Fruit fly (Drosophila melanogaster) whole organism, embryonic: ENCODE measurements around the gene Tnpo.

ENCODE experiments used
- Aef1 ChIP-seq: fragments of 200-800 bp; sonication (Bioruptor generic); IDR thresholded peaks from 3 replicates; pipeline ENCODE4 v1.3.6; 2022; ENCODE audit warnings: missing biosample characterization, missing genetic modification characterization
- Bdp1 ChIP-seq: fragments of 200-800 bp; sonication (Bioruptor generic); optimal IDR thresholded peaks from 3 replicates; lab custom pipeline; 2016; ENCODE audit warnings: missing biosample characterization, missing genetic modification characterization
- Bteb2 ChIP-seq: fragments of 200-800 bp; sonication (Bioruptor generic); optimal IDR thresholded peaks from 2 replicates; lab custom pipeline; 2016; ENCODE audit warnings: missing biosample characterization, missing genetic modification characterization
- C15 ChIP-seq: fragments of 200-800 bp; sonication (Bioruptor generic); IDR thresholded peaks from 3 replicates; pipeline ENCODE4 v1.3.6; 2022; ENCODE audit warnings: missing biosample characterization, missing genetic modification characterization
- CG10462 ChIP-seq: fragments of 200-800 bp; sonication (Bioruptor generic); optimal IDR thresholded peaks from 2 replicates; lab custom pipeline; 2016; ENCODE audit warnings: missing biosample characterization, missing genetic modification characterization
- CG10654 ChIP-seq: fragments of 200-800 bp; sonication (Bioruptor generic); optimal IDR thresholded peaks from 2 replicates; lab custom pipeline; 2016; ENCODE audit warnings: missing biosample characterization, missing genetic modification characterization
- CG11456 ChIP-seq: fragments of 200-800 bp; sonication (Bioruptor generic); IDR thresholded peaks from 3 replicates; pipeline ENCODE4 v1.3.6; 2022; ENCODE audit warnings: missing biosample characterization, missing genetic modification characterization
- CG12104 ChIP-seq: fragments of 200-800 bp; sonication (Bioruptor generic); optimal IDR thresholded peaks from 3 replicates; lab custom pipeline; 2016; ENCODE audit warnings: missing biosample characterization, missing genetic modification characterization
- CG12391 ChIP-seq: fragments of 200-800 bp; sonication (Bioruptor generic); optimal IDR thresholded peaks from 3 replicates; lab custom pipeline; 2018; ENCODE audit warnings: missing biosample characterization, mild to moderate bottlenecking, missing genetic modification characterization, moderate library complexity
- CG15514 ChIP-seq: fragments of 200-800 bp; sonication (Bioruptor generic); optimal IDR thresholded peaks from 3 replicates; lab custom pipeline; 2017; ENCODE audit warnings: missing biosample characterization, missing genetic modification characterization, mild to moderate bottlenecking, moderate library complexity, missing genetic modification reagents
- CG15696 ChIP-seq: fragments of 200-800 bp; sonication (Bioruptor generic); optimal IDR thresholded peaks from 2 replicates; lab custom pipeline; 2019; ENCODE audit warnings: missing biosample characterization, mild to moderate bottlenecking, missing genetic modification characterization, moderate library complexity
- CG16813 ChIP-seq: fragments of 200-800 bp; sonication (Bioruptor generic); IDR thresholded peaks from 3 replicates; pipeline ENCODE4 v1.3.6; 2022; ENCODE audit warnings: missing biosample characterization, missing genetic modification characterization; ENCODE audit not compliant: partially characterized antibody
- CG17186 ChIP-seq: fragments of 200-800 bp; sonication (Bioruptor generic); optimal IDR thresholded peaks from 3 replicates; lab custom pipeline; 2017; ENCODE audit warnings: missing biosample characterization, missing genetic modification reagents, missing genetic modification characterization
- CG17359 ChIP-seq: fragments of 200-800 bp; sonication (Bioruptor generic); optimal IDR thresholded peaks from 3 replicates; lab custom pipeline; 2018; ENCODE audit warnings: missing biosample characterization, mild to moderate bottlenecking, missing genetic modification characterization, moderate library complexity
- CG17385 ChIP-seq: fragments of 200-800 bp; sonication (Bioruptor generic); optimal IDR thresholded peaks from 3 replicates; lab custom pipeline; 2018; ENCODE audit warnings: missing biosample characterization, mild to moderate bottlenecking, missing genetic modification characterization
- CG17829 ChIP-seq: fragments of 200-800 bp; optimal IDR thresholded peaks from 2 replicates; lab custom pipeline; 2019; ENCODE audit warnings: missing biosample characterization, mild to moderate bottlenecking, missing genetic modification characterization, moderate library complexity
- CG34376 ChIP-seq: fragments of 200-800 bp; sonication (Bioruptor generic); optimal IDR thresholded peaks from 2 replicates; lab custom pipeline; 2018; ENCODE audit warnings: missing biosample characterization, mild to moderate bottlenecking, missing genetic modification characterization
- CG3995 ChIP-seq: fragments of 200-800 bp; sonication (Bioruptor generic); optimal IDR thresholded peaks from 3 replicates; lab custom pipeline; 2016; ENCODE audit warnings: missing biosample characterization, missing genetic modification characterization
- CG43689 ChIP-seq: fragments of 200-800 bp; sonication (Bioruptor generic); IDR thresholded peaks from 2 replicates; pipeline ENCODE4 v1.3.6; 2022; ENCODE audit warnings: missing biosample characterization, missing genetic modification characterization
- CG4424 ChIP-seq: fragments of 200-800 bp; sonication (Bioruptor generic); optimal IDR thresholded peaks from 3 replicates; lab custom pipeline; 2016; ENCODE audit warnings: missing biosample characterization, missing genetic modification characterization
- CG4617 ChIP-seq: fragments of 200-800 bp; sonication (Bioruptor generic); optimal IDR thresholded peaks from 3 replicates; lab custom pipeline; 2016; ENCODE audit warnings: missing biosample characterization, missing genetic modification characterization, borderline replicate concordance
- CG6254 ChIP-seq: fragments of 200-800 bp; sonication (Bioruptor generic); optimal IDR thresholded peaks from 3 replicates; lab custom pipeline; 2017; ENCODE audit warnings: mild to moderate bottlenecking, missing biosample characterization, missing genetic modification reagents, missing genetic modification characterization
- CG6791 ChIP-seq: fragments of 200-800 bp; sonication (Bioruptor generic); IDR thresholded peaks from 3 replicates; pipeline ENCODE4 v1.3.6; 2022; ENCODE audit warnings: missing biosample characterization, missing genetic modification characterization; ENCODE audit not compliant: partially characterized antibody
- CG7987 ChIP-seq: fragments of 200-800 bp; sonication (Bioruptor generic); optimal IDR thresholded peaks from 2 replicates; lab custom pipeline; 2018; ENCODE audit warnings: missing biosample characterization, mild to moderate bottlenecking, missing genetic modification characterization, moderate library complexity
- CG9609 ChIP-seq: fragments of 200-800 bp; sonication (Bioruptor generic); optimal IDR thresholded peaks from 3 replicates; lab custom pipeline; 2016; ENCODE audit warnings: missing biosample characterization, missing genetic modification characterization
- Deaf1 ChIP-seq: fragments of 200-800 bp; optimal IDR thresholded peaks from 3 replicates; lab custom pipeline; 2019; ENCODE audit warnings: missing biosample characterization, mild to moderate bottlenecking, missing genetic modification characterization, moderate library complexity
- Mad ChIP-seq: fragments of 200-800 bp; sonication (Bioruptor generic); optimal IDR thresholded peaks from 2 replicates; lab custom pipeline; 2016; ENCODE audit warnings: missing biosample characterization, missing genetic modification characterization
- Oaz ChIP-seq: fragments of 200-800 bp; sonication (Bioruptor generic); IDR thresholded peaks from 2 replicates; pipeline ENCODE4 v1.3.6; 2022; ENCODE audit warnings: missing biosample characterization, missing genetic modification characterization
- Usf ChIP-seq: fragments of 200-800 bp; sonication (Bioruptor generic); optimal IDR thresholded peaks from 2 replicates; lab custom pipeline; 2017; ENCODE audit warnings: missing genotype, missing biosample characterization, missing genetic modification characterization
- YL-1 ChIP-seq: fragments of 200-800 bp; sonication (Bioruptor generic); optimal IDR thresholded peaks from 3 replicates; lab custom pipeline; 2017; ENCODE audit warnings: missing biosample characterization, mild to moderate bottlenecking, missing genetic modification characterization
- al ChIP-seq: fragments of 200-800 bp; sonication (Bioruptor generic); IDR thresholded peaks from 2 replicates; pipeline ENCODE4 v1.3.6; 2022; ENCODE audit warnings: missing biosample characterization, missing genetic modification characterization
- ap ChIP-seq: fragments of 200-800 bp; sonication (Bioruptor generic); IDR thresholded peaks from 2 replicates; pipeline ENCODE4 v1.3.6; 2022; ENCODE audit warnings: missing biosample characterization, missing genetic modification characterization
- bsh ChIP-seq, 2 experiments: fragments of 200-800 bp; sonication (Bioruptor generic); optimal IDR thresholded peaks; 2 replicates each; lab custom pipeline; 2017 to 2018; ENCODE audit warnings: mild to moderate bottlenecking in 2 of 2, missing biosample characterization in 2 of 2, missing genetic modification characterization in 2 of 2, moderate library complexity in 1 of 2
- corto ChIP-seq: fragments of 200-800 bp; sonication (Bioruptor generic); optimal IDR thresholded peaks from 2 replicates; lab custom pipeline; 2016; ENCODE audit warnings: missing biosample characterization, mild to moderate bottlenecking, missing genetic modification characterization, moderate library complexity
- dimm ChIP-seq: fragments of 200-800 bp; sonication (Bioruptor generic); IDR thresholded peaks from 2 replicates; pipeline ENCODE4 v1.3.6; 2022; ENCODE audit warnings: missing biosample characterization, missing genetic modification characterization
- ham ChIP-seq: fragments of 200-800 bp; sonication (Bioruptor generic); IDR thresholded peaks from 2 replicates; pipeline ENCODE4 v1.3.6; 2022; ENCODE audit warnings: missing biosample characterization, missing genetic modification characterization
- kah ChIP-seq: fragments of 200-800 bp; sonication (Bioruptor generic); optimal IDR thresholded peaks from 2 replicates; lab custom pipeline; 2018; ENCODE audit warnings: missing biosample characterization, mild to moderate bottlenecking, missing genetic modification characterization
- nom ChIP-seq: fragments of 200-800 bp; sonication (Bioruptor generic); optimal IDR thresholded peaks from 2 replicates; lab custom pipeline; 2017; ENCODE audit warnings: missing biosample characterization, missing genetic modification characterization, mild to moderate bottlenecking, moderate library complexity, missing genetic modification reagents
- pnt ChIP-seq: fragments of 200-800 bp; sonication (Bioruptor generic); optimal IDR thresholded peaks from 3 replicates; lab custom pipeline; 2016; ENCODE audit warnings: missing biosample characterization, missing genetic modification characterization
- prd ChIP-seq, 3 experiments: fragments of >200 bp in 2 of 3; fragments of 200-800 bp in 1 of 3; sonication (Bioruptor generic) in 1 of 3; optimal IDR thresholded peaks in 2 of 3; IDR thresholded peaks in 1 of 3; 2 replicates in 2 of 3; 3 replicates in 1 of 3; pipeline versions ENCODE4 v1.3.6 to Lab custom; 2017 to 2022; ENCODE audit warnings: missing biosample characterization in 1 of 3, missing genetic modification characterization in 1 of 3
- schlank ChIP-seq: fragments of 200-800 bp; sonication (Bioruptor generic); optimal IDR thresholded peaks from 2 replicates; lab custom pipeline; 2018; ENCODE audit warnings: missing biosample characterization, mild to moderate bottlenecking, missing genetic modification characterization
- sens ChIP-seq: fragments of 200-800 bp; sonication (Bioruptor generic); peaks from one replicate; lab custom pipeline; 2016; ENCODE audit warnings: missing biosample characterization, missing genetic modification characterization
- sna ChIP-seq: fragments of 200-800 bp; sonication (Bioruptor generic); IDR thresholded peaks from 2 replicates; pipeline ENCODE4 v1.3.6; 2022; ENCODE audit warnings: missing biosample characterization, missing genetic modification characterization; ENCODE audit not compliant: partially characterized antibody
- so ChIP-seq: fragments of 200-800 bp; sonication (Bioruptor generic); IDR thresholded peaks from 3 replicates; pipeline ENCODE4 v1.3.6; 2022; ENCODE audit warnings: missing biosample characterization, missing genetic modification characterization
- tx ChIP-seq: fragments of 200-800 bp; sonication (Bioruptor generic); optimal IDR thresholded peaks from 2 replicates; lab custom pipeline; 2016; ENCODE audit warnings: missing biosample characterization, missing genetic modification characterization
- zen ChIP-seq: fragments of 200-800 bp; sonication (Bioruptor generic); optimal IDR thresholded peaks from 3 replicates; lab custom pipeline; 2018; ENCODE audit warnings: missing biosample characterization, mild to moderate bottlenecking, missing genetic modification characterization, moderate library complexity
- zf30C ChIP-seq: fragments of 200-800 bp; sonication (Bioruptor generic); optimal IDR thresholded peaks from 3 replicates; lab custom pipeline; 2018; ENCODE audit warnings: missing biosample characterization, mild to moderate bottlenecking, missing genetic modification characterization

Gene Tnpo

DNA sequence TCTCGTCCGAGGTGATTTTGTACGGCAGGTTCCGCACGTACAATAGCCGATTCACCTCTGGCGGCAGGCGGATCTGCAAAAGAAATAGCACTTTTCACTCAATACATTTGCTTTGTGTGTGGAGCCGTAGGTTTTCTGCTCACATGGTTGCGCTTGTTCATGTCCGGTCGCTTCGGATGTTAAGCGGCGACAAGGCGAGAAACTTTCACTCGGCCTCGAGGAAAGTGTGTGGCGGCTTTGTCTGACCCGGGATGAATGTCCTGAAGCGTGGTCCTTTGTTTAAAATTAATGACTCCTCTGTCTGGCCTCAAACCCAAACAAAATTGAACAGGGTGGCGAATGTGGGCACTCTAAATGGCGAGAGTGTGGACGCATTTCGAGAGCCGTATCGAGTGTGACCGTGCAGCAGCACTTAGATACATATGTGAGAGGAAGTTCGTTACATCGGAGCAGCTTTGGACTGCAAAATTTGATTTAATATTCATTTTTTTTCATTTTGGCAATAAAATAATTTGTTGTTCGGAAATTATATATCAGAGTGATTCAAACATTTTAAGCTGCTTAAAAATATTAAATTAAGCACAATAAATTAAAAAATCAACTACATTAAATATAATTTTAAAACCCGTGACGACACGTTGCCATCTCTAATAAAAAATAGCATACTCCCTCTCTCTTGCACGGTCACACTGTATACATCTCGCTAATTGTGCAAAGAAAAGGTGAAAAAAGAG, at the start of gene Tnpo, which contains the start of gene Sf3b6 (continued):
- TF ChIP-seq Mad (peak; percentile 75), corto (GFP tag; lab: Kevin White, UChicago) (no peak), sens (no peak), CG12104 (GFP tag; lab: Kevin White, UChicago) (peak; percentile 84), CG16813 (GFP tag; lab: Robert Waterston, UW) (peak; percentile 63), CG15514 (GFP tag; lab: Kevin White, UChicago) (peak; percentile 84), so (GFP tag; lab: Robert Waterston, UW) (peak; percentile 73; the same call in 2 of the 3 replicates), bsh (GFP tag; optimal IDR thresholded peaks at IDR 0.05; lab: Kevin White, UChicago) (no peak), CG34376 (GFP tag; lab: Kevin White, UChicago) (peak; percentile 65), dimm (peak; percentile 35; the same call in 1 of the 2 replicates), Oaz (peak; percentile 63; the same call in 1 of the 2 replicates), YL-1 (peak; percentile 86), CG12391 (tag; lab: Kevin White, UChicago) (peak; percentile 91), zf30C (no peak), schlank (tag; lab: Kevin White, UChicago) (peak; percentile 35), C15 (peak; percentile 13; the same call in 1 of the 3 replicates), CG4424 (GFP tag; lab: Kevin White, UChicago) (peak; percentile 89), CG10462 (GFP tag; lab: Kevin White, UChicago) (peak; percentile 64), kah (peak; percentile 30), al (GFP tag; lab: Robert Waterston, UW) (peak; percentile 84), Aef1 (peak; percentile 87), Deaf1 (peak; percentile 55), CG17186 (GFP tag; lab: Kevin White, UChicago) (peak; percentile 62), Usf (GFP tag; lab: Kevin White, UChicago) (peak; percentile 79), CG9609 (GFP tag; lab: Kevin White, UChicago) (peak; percentile 81), CG17359 (no peak), ap (GFP tag; lab: Robert Waterston, UW) (0 out of 2 replicates have a peak, but pooled peaks have one; percentile 58), Bteb2 (GFP tag; lab: Kevin White, UChicago) (peak; percentile 75), sna (peak; percentile 61; the same call in 1 of the 2 replicates), prd (optimal IDR thresholded peaks at IDR 0.05; lab: Kevin White, UChicago) (no peak), prd (GFP tag; IDR thresholded peaks at IDR 0.05; lab: Robert Waterston, UW) (peak; percentile 94), pnt (GFP tag; lab: Kevin White, UChicago) (peak; percentile 78), nom (GFP tag; lab: Kevin White, UChicago) (no peak), CG7987 (GFP tag; lab: Kevin White, UChicago) (peak; percentile 2), CG6791 (GFP tag; lab: Robert Waterston, UW) (peak; percentile 43; the same call in 1 of the 3 replicates), CG17385 (GFP tag; lab: Kevin White, UChicago) (no peak), Bdp1 (GFP tag; lab: Kevin White, UChicago) (peak; percentile 63), CG11456 (GFP tag; lab: Robert Waterston, UW) (peak; percentile 84), CG43689 (GFP tag; lab: Robert Waterston, UW) (0 out of 2 replicates have a peak, but pooled peaks have one; percentile 12), CG3995 (peak; percentile 91), CG17829 (tag; lab: Kevin White, UChicago) (peak; percentile 86), ham (peak; percentile 49; the same call in 1 of the 2 replicates), tx (peak; percentile 62), CG10654 (GFP tag; lab: Kevin White, UChicago) (peak; percentile 67), CG6254 (GFP tag; lab: Kevin White, UChicago) (peak; percentile 48), CG15696 (tag; lab: Kevin White, UChicago) (peak; percentile 89), zen (tag; lab: Kevin White, UChicago) (peak; percentile 83), CG4617 (peak; percentile 77)
